Worm (Caenorhabditis elegans): ENCODE measurements around the gene Y38F2AR.3.
A peak's percentile ranks its signal among the peaks of the same experiment; 100 is the strongest.

Gene Y38F2AR.3

DNA sequence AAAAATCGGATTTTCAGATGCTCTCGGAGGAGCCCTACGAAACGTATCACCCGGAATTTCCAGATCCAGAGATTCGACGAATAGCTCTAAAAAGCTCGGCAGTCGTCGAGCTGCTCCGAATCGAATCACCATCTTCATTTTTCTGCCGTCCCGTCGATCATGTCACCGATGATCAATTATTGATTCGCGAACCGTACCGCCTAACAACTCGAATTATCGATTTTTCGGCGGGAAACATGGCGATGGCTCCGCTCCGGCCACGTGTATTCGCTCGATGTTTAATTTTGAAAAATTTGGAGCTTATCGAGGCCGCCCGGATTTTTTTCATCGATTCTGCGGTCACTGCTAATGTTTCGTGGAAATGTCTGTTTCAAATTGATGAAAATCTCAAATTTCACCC lies 7.0 kb downstream of the Y38F2AR.3 start, which contains the start of gene eri-5:
eri-5 (plus strand) TSS at position 18 of the 400 bp plus-strand sequence.
- no peak for TF ChIP-seq nfya-1 (tag; optimal IDR thresholded peaks at IDR 0.05; ENCODE audit: insufficient read depth)
- no peak for TF ChIP-seq nhr-43 (tag; optimal IDR thresholded peaks at IDR 0.05; ENCODE audit: poor library complexity, severe bottlenecking)
- no peak for TF ChIP-seq ZK546.5 (tag; optimal IDR thresholded peaks at IDR 0.05)
- no peak for TF ChIP-seq unc-62 (GFP tag; optimal IDR thresholded peaks at IDR 0.05)
- no peak for TF ChIP-seq hmg-11 (tag; optimal IDR thresholded peaks at IDR 0.05)
- TF ChIP-seq mdl-1 (tag; optimal IDR thresholded peaks at IDR 0.05): no peak
- no peak for TF ChIP-seq ztf-11 (tag; optimal IDR thresholded peaks at IDR 0.05)
- TF ChIP-seq nhr-76 (tag; optimal IDR thresholded peaks at IDR 0.05): no peak
- TF ChIP-seq nhr-25 (tag; optimal IDR thresholded peaks at IDR 0.05): no peak

DNA sequence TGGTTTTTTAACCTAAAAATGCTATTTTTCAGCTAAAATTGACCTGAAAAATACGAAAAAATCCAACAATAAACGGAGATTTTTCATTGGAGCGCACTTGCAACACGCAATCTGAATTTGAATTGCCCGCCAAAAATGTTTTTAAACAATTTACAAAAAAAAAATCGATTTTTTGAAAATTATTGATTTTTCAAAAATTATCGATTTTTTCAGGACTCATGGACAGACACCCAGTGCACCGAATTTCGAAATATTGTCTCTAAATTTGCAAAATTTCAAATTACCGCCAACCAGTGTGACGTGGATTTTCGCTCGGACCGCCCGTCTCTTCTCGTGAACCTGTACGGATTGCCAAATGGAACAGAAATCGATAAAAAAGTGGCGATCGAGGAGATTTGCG lies 8.0 kb downstream of the Y38F2AR.3 start:
- TF ChIP-seq aly-2 (tag; optimal IDR thresholded peaks at IDR 0.05): no peak
- peak; percentile 86 for TF ChIP-seq ceh-28 (tag; optimal IDR thresholded peaks at IDR 0.05)

DNA sequence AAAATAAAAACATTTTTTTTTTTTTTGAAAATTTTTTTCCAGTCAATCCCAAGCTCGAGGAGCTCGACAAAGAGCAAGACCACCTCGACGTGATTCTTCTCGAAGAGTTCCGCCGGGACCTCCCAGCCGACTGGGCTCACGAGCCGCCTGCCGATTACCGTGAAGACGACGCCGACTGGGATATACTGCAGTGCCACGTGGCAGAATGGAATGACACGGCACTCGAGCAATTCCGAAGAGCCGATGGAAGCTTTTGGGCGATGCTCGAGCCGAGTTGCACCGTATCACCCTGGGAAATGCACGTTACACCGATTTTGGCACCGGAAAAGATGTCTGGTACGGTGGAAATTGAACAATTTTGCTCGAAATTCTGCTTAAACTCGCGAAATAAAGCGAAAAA lies 9.2 kb downstream of the Y38F2AR.3 start:
- TF ChIP-seq jun-1 (tag; optimal IDR thresholded peaks at IDR 0.05) (no peak), ZK546.5 (tag; optimal IDR thresholded peaks at IDR 0.05) (no peak)

DNA sequence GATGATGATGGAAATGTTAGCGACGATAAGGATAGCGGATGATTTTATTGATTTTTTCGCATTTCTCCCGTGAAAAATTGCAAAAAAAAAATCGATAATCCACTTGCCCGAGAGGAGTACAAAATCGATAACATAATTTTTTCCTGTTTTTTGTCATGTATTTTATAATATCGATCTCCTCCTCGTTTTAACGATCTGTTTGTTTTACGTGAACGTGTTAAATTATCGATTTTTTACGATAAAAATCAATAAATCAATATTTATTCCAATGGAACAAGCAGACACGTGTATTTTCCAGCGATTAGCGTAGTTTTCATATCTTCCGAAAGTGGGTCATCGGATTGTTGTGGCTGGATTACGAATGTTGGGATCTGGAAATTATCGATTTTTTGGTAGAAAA lies 12.2 kb downstream of the Y38F2AR.3 start:
- no peak for TF ChIP-seq nhr-28 (tag; optimal IDR thresholded peaks at IDR 0.05)
- no peak for TF ChIP-seq nhr-43 (tag; optimal IDR thresholded peaks at IDR 0.05; ENCODE audit: poor library complexity, severe bottlenecking)
- TF ChIP-seq ceh-28 (tag; optimal IDR thresholded peaks at IDR 0.05): peak; percentile 96

DNA sequence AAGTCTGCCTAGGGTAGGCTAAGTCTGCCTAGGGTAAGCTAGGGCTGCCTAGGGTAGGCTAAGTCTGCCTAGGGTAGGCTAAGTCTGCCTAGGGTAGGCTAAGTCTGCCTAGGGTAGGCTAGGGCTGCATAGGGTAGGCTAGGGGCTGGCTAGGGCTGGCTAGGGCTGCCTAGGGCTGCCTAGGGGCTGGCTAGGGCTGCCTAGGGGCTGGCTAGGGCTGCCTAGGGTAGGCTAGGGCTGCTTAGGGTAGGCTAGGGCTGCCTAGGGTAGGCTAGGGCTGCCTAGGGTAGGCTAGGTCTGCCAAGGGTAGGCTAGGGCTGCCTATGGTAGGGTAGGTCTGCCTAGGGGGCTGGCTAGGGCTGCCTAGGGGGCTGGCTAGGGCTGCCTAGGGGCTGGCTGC lies 14.5 kb downstream of the Y38F2AR.3 start:
- TF ChIP-seq daf-12 (tag; optimal IDR thresholded peaks at IDR 0.05) (no peak), fos-1 (tag; optimal IDR thresholded peaks at IDR 0.05) (no peak), pha-4 (tag; optimal IDR thresholded peaks at IDR 0.05) (no peak), pqm-1 (tag; optimal IDR thresholded peaks at IDR 0.05) (no peak), ceh-28 (tag; optimal IDR thresholded peaks at IDR 0.05) (no peak), fkh-10 (GFP tag; optimal IDR thresholded peaks at IDR 0.05) (no peak)

DNA sequence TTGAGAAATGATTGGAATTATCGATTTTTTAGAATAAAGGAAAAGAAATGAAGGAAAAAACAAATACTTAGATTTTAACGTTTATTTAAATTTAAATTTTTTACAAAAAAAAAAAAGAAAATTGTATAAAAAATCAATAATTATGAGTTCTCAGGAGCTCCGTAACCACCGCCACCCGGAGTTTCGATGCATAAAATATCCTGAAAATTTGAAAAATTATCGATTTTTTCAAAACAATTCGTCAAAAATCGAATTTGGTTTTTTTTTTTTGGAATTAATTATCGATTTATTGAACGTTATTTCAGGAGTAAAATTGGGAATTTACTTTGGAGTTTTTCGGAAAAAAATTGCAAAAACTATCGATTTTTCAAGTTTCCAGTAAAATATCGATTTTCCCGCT lies 15.6 kb downstream of the Y38F2AR.3 start, which contains the start of gene Y38F2AR.10:
Y38F2AR.10 (minus strand) TSS at position 101 of the 400 bp plus-strand sequence.
- no peak for TF ChIP-seq ceh-16 (tag; optimal IDR thresholded peaks at IDR 0.05)
- peak; percentile 76 for TF ChIP-seq ceh-28 (tag; optimal IDR thresholded peaks at IDR 0.05)

DNA sequence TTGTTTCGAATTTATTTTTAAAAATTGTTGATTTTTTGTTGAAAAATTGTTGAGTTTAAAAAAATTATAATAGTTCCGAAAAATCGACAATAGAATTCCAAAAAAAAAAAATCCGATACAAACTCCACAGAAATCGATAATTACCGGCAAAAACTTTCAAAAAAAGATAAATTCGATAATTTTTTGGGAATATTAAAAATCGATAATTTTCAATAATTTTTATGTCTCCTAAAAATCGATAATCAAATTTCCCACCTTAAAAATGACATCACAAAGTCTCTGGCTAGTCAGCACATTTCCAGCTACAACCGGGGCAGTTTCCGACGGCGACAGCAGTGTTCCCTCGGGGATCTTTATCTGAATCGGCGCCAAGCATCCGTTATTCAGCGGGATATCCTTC lies 16.8 kb downstream of the Y38F2AR.3 start:
- TF ChIP-seq nhr-77 (tag; optimal IDR thresholded peaks at IDR 0.05): no peak
- TF ChIP-seq nhr-12 (tag; optimal IDR thresholded peaks at IDR 0.05): no peak
- peak; percentile 74 for TF ChIP-seq ceh-28 (tag; optimal IDR thresholded peaks at IDR 0.05)
- TF ChIP-seq nhr-28 (tag; optimal IDR thresholded peaks at IDR 0.05): no peak

DNA sequence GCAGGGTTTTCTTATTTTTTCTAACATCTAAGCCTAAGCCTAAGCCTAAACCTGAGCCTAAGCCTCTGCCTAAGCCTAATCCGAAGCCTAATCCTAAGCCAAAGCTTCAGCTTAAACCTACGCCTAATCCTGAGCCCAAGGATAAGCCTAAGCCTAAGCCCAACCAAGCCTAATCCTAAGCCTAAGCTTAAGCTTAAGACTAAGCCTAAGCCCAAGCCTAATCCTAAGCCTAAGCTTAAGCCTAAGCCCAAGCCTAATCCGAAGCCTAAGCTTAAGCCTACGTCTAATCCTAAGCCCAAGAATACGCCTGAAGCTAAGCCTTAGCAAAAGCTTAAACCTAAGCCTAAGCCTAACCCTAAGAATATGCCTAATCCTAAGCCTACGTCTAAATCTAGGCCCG lies 19.6 kb downstream of the Y38F2AR.3 start:
- no peak for TF ChIP-seq lsy-12 (tag; optimal IDR thresholded peaks at IDR 0.05)
- no peak for TF ChIP-seq unc-62 (GFP tag; optimal IDR thresholded peaks at IDR 0.05)
- no peak for TF ChIP-seq nhr-237 (tag; optimal IDR thresholded peaks at IDR 0.05)
- TF ChIP-seq nhr-12 (tag; optimal IDR thresholded peaks at IDR 0.05): no peak
- TF ChIP-seq egl-27 (tag; optimal IDR thresholded peaks at IDR 0.05): no peak
- TF ChIP-seq ztf-11 (tag; optimal IDR thresholded peaks at IDR 0.05): no peak
- TF ChIP-seq elt-2 (tag; optimal IDR thresholded peaks at IDR 0.05): no peak
- TF ChIP-seq fkh-10 (GFP tag; optimal IDR thresholded peaks at IDR 0.05): no peak
- no peak for TF ChIP-seq ceh-82 (tag; optimal IDR thresholded peaks at IDR 0.05)
- no peak for TF ChIP-seq mml-1 (tag; optimal IDR thresholded peaks at IDR 0.05)
- no peak for TF ChIP-seq mdl-1 (tag; optimal IDR thresholded peaks at IDR 0.05)
- no peak for TF ChIP-seq skn-1 (tag; optimal IDR thresholded peaks at IDR 0.05)
- TF ChIP-seq R02D3.7 (tag; optimal IDR thresholded peaks at IDR 0.05): no peak

Data from whole organism, L3 larva.